Worm (Caenorhabditis elegans): ENCODE data around the gene fbxb-83.

fbxb-83 gene

DNA sequence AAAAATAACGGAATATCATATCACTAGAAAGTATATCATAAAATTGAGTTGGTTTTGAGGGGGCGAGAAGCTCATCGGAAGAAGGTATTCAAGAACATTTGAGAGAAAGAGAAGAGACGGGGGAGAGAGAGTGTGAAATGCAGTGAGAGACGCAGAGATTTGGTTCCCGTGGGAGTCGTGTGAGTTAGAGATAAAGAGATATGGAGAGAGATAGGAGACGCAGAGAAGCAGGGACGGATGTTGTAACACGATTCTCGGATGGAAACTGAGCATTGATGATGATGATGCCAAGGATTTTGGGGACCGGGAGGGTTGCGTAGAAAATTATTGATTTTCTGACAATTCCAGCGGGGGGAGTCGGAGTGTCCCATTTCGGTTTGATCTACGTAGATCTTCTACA, 48.8 kb downstream of the fbxb-83 start:
- TF ChIP-seq lin-39 (tag; optimal IDR thresholded peaks at IDR 0.05) (peak; percentile 48), lin-14 (GFP tag; optimal IDR thresholded peaks at IDR 0.05) (peak; percentile 64), lsy-2 (tag; optimal IDR thresholded peaks at IDR 0.05) (peak; percentile 48 to 49), dsc-1 (tag; optimal IDR thresholded peaks at IDR 0.05) (peak; percentile 72), tbx-2 (tag; optimal IDR thresholded peaks at IDR 0.05) (peak; percentile 62), swsn-7 (tag; optimal IDR thresholded peaks at IDR 0.05) (peak; percentile 50), lin-13 (GFP tag; optimal IDR thresholded peaks at IDR 0.05) (peak; percentile 14), nhr-11 (tag; optimal IDR thresholded peaks at IDR 0.05) (peak; percentile 10), lin-35 (GFP tag; optimal IDR thresholded peaks at IDR 0.05) (peak; percentile 19 to 30), nhr-47 (tag; optimal IDR thresholded peaks at IDR 0.05) (peak; percentile 52), efl-1 (optimal IDR thresholded peaks at IDR 0.05) (peak; percentile 64 to 79), efl-1 (GFP tag; optimal IDR thresholded peaks at IDR 0.05 in 1 of 2) (peak in 1 of 2 experiments; percentile 94), xbp-1 (tag; optimal IDR thresholded peaks at IDR 0.05) (peak; percentile 4), nhr-71 (tag; optimal IDR thresholded peaks at IDR 0.05) (peak; percentile 81), ceh-82 (tag; optimal IDR thresholded peaks at IDR 0.05) (peak in 1 of 3 experiments; percentile 56), isw-1 (GFP tag; IDR thresholded peaks at IDR 0.05) (peak; percentile 19; the same call in 1 of the 2 replicates), mep-1 (tag; optimal IDR thresholded peaks at IDR 0.05) (peak; percentile 11), ets-5 (GFP tag; IDR thresholded peaks at IDR 0.05) (no peak), nhr-20 (tag; optimal IDR thresholded peaks at IDR 0.05) (peak; percentile 7), hlh-17 (GFP tag; optimal IDR thresholded peaks at IDR 0.05; ENCODE audit: borderline replicate concordance) (no peak), ztf-4 (tag; optimal IDR thresholded peaks at IDR 0.05) (no peak), hlh-4 (tag; optimal IDR thresholded peaks at IDR 0.05) (no peak), nhr-84 (tag; optimal IDR thresholded peaks at IDR 0.05) (no peak), snu-23 (GFP tag; optimal IDR thresholded peaks at IDR 0.05) (peak; percentile 72), rnt-1 (tag; optimal IDR thresholded peaks at IDR 0.05) (peak; percentile 87), blmp-1 (tag; optimal IDR thresholded peaks at IDR 0.05) (peak; percentile 18), nhr-19 (GFP tag; conservative IDR thresholded peaks at IDR 0.05) (peak; percentile 62), dpl-1 (GFP tag; optimal IDR thresholded peaks at IDR 0.05) (peak in 1 of 3 experiments; percentile 15), lir-3 (tag; optimal IDR thresholded peaks at IDR 0.05; ENCODE audit: poor library complexity) (no peak)

ce11 chrIII:94759-95330, 50.2 kb downstream of the fbxb-83 start, which contains the start of gene pat-4:
pat-4 (minus strand) TSS chrIII:94809.
- TF ChIP-seq lin-15B (tag; optimal IDR thresholded peaks at IDR 0.05) (no peak), skn-1 (tag; optimal IDR thresholded peaks at IDR 0.05) (no peak), unc-98 (GFP tag; IDR thresholded peaks at IDR 0.05) (no peak), irx-1 (tag; optimal IDR thresholded peaks at IDR 0.05) (no peak), egl-27 (tag; optimal IDR thresholded peaks at IDR 0.05) (no peak), ztf-11 (tag; optimal IDR thresholded peaks at IDR 0.05) (no peak), nhr-28 (tag; optimal IDR thresholded peaks at IDR 0.05) (no peak), nhr-71 (tag; optimal IDR thresholded peaks at IDR 0.05) (peak; percentile 49), ceh-90 (tag; optimal IDR thresholded peaks at IDR 0.05) (no peak), nhr-11 (tag; optimal IDR thresholded peaks at IDR 0.05) (no peak), lin-13 (GFP tag; optimal IDR thresholded peaks at IDR 0.05) (no peak), lin-39 (tag; optimal IDR thresholded peaks at IDR 0.05) (no peak), lin-14 (GFP tag; optimal IDR thresholded peaks at IDR 0.05) (peak; percentile 80), nhr-77 (tag; optimal IDR thresholded peaks at IDR 0.05) (no peak), F16B12.6 (tag; optimal IDR thresholded peaks at IDR 0.05) (no peak), ama-1 (optimal IDR thresholded peaks at IDR 0.05) (no peak), fkh-10 (GFP tag; optimal IDR thresholded peaks at IDR 0.05) (no peak), sox-4 (tag; optimal IDR thresholded peaks at IDR 0.05) (no peak), mab-9 (GFP tag; IDR thresholded peaks at IDR 0.05) (no peak), snu-23 (GFP tag; optimal IDR thresholded peaks at IDR 0.05) (peak; percentile 62), dpl-1 (GFP tag; optimal IDR thresholded peaks at IDR 0.05) (peak in 1 of 3 experiments; percentile 9), pax-3 (tag; optimal IDR thresholded peaks at IDR 0.05) (no peak), mdl-1 (tag; optimal IDR thresholded peaks at IDR 0.05) (peak in 1 of 2 experiments; percentile 26), grh-1 (GFP tag; IDR thresholded peaks at IDR 0.05) (0 out of 2 replicates have a peak, but pooled peaks have one; percentile 8), rnt-1 (tag; optimal IDR thresholded peaks at IDR 0.05) (peak; percentile 38), nhr-237 (tag; optimal IDR thresholded peaks at IDR 0.05) (no peak), sup-37 (GFP tag; optimal IDR thresholded peaks at IDR 0.05) (no peak), ets-5 (GFP tag; IDR thresholded peaks at IDR 0.05) (no peak), mep-1 (tag; optimal IDR thresholded peaks at IDR 0.05) (no peak), aly-2 (tag; optimal IDR thresholded peaks at IDR 0.05) (no peak), dsc-1 (tag; optimal IDR thresholded peaks at IDR 0.05) (peak; percentile 11), unc-130 (tag; optimal IDR thresholded peaks at IDR 0.05) (no peak), nhr-84 (tag; optimal IDR thresholded peaks at IDR 0.05) (no peak), xbp-1 (tag; optimal IDR thresholded peaks at IDR 0.05) (no peak), nhr-47 (tag; optimal IDR thresholded peaks at IDR 0.05) (peak; percentile 19)
